Fruit fly (Drosophila melanogaster) whole organism, embryonic: ENCODE measurements around the gene eIF3h.

Source experiments
- CG10321 ChIP-seq: fragments of 200-800 bp; sonication (Bioruptor generic); IDR thresholded peaks from 2 replicates; pipeline ENCODE4 v1.3.6; 2022; ENCODE audit warnings: missing biosample characterization, missing genetic modification characterization
- CG10431 ChIP-seq: fragments of 200-800 bp; sonication (Bioruptor generic); optimal IDR thresholded peaks from 3 replicates; lab custom pipeline; 2018; ENCODE audit warnings: missing biosample characterization, mild to moderate bottlenecking, missing genetic modification characterization
- CG10959 ChIP-seq: fragments of 200-800 bp; sonication (Bioruptor generic); IDR thresholded peaks from 2 replicates; pipeline ENCODE4 v1.3.6; 2022; ENCODE audit warnings: missing biosample characterization, missing genetic modification characterization
- CG12391 ChIP-seq: fragments of 200-800 bp; sonication (Bioruptor generic); optimal IDR thresholded peaks from 3 replicates; lab custom pipeline; 2018; ENCODE audit warnings: missing biosample characterization, mild to moderate bottlenecking, missing genetic modification characterization, moderate library complexity
- CG14667 ChIP-seq: fragments of 200-800 bp; sonication (Bioruptor generic); IDR thresholded peaks from 2 replicates; pipeline ENCODE4 v1.3.6; 2022; ENCODE audit warnings: missing biosample characterization, missing genetic modification characterization
- CG15601 ChIP-seq: fragments of 200-800 bp; sonication (Bioruptor generic); optimal IDR thresholded peaks from 3 replicates; lab custom pipeline; 2019; ENCODE audit warnings: missing biosample characterization, mild to moderate bottlenecking, missing genetic modification characterization, moderate library complexity
- CG1832 ChIP-seq: fragments of 200-800 bp; sonication (Bioruptor generic); optimal IDR thresholded peaks from 2 replicates; lab custom pipeline; 2017; ENCODE audit warnings: missing biosample characterization, mild to moderate bottlenecking, missing genetic modification characterization, inconsistent platforms
- CG2712 ChIP-seq: fragments of 200-800 bp; optimal IDR thresholded peaks from 3 replicates; lab custom pipeline; 2019; ENCODE audit warnings: missing biosample characterization, mild to moderate bottlenecking, missing genetic modification characterization, moderate library complexity
- CG3065 ChIP-seq: fragments of 200-800 bp; sonication (Bioruptor generic); optimal IDR thresholded peaks from 2 replicates; lab custom pipeline; 2016; ENCODE audit warnings: missing biosample characterization, missing genetic modification characterization
- CG32772 ChIP-seq: fragments of 200-800 bp; sonication (Bioruptor generic); IDR thresholded peaks from 2 replicates; pipeline ENCODE4 v1.3.6; 2022; ENCODE audit warnings: missing biosample characterization, missing genetic modification characterization
- CG42726 ChIP-seq: fragments of 200-800 bp; sonication (Bioruptor generic); IDR thresholded peaks from 2 replicates; pipeline ENCODE4 v1.3.6; 2022; ENCODE audit warnings: missing biosample characterization, missing genetic modification characterization; ENCODE audit not compliant: partially characterized antibody
- CG5245 ChIP-seq: fragments of 200-800 bp; sonication (Bioruptor generic); optimal IDR thresholded peaks from 3 replicates; lab custom pipeline; 2016; ENCODE audit warnings: missing biosample characterization, missing genetic modification characterization
- CG5953 ChIP-seq: fragments of 200-800 bp; sonication (Bioruptor generic); IDR thresholded peaks from 2 replicates; pipeline ENCODE4 v1.3.6; 2022; ENCODE audit warnings: missing biosample characterization, missing genetic modification characterization
- CG6854 ChIP-seq: fragments of 200-800 bp; sonication (Bioruptor generic); optimal IDR thresholded peaks from 3 replicates; lab custom pipeline; 2017; ENCODE audit warnings: missing biosample characterization, mild to moderate bottlenecking, missing genetic modification characterization
- CG7745 ChIP-seq: fragments of 200-800 bp; sonication (Bioruptor generic); optimal IDR thresholded peaks from 2 replicates; lab custom pipeline; 2018; ENCODE audit warnings: missing biosample characterization, mild to moderate bottlenecking, missing genetic modification characterization, moderate library complexity
- CG9437 ChIP-seq: fragments of 200-800 bp; sonication (Bioruptor generic); optimal IDR thresholded peaks from 2 replicates; lab custom pipeline; 2018; ENCODE audit warnings: missing biosample characterization, mild to moderate bottlenecking, missing genetic modification characterization
- CG9817 ChIP-seq: fragments of 200-800 bp; sonication (Bioruptor generic); optimal IDR thresholded peaks from 2 replicates; lab custom pipeline; 2018; ENCODE audit warnings: missing biosample characterization, mild to moderate bottlenecking, missing genetic modification characterization, moderate library complexity
- CoRest ChIP-seq: fragments of 200-800 bp; sonication (Bioruptor generic); optimal IDR thresholded peaks from 3 replicates; lab custom pipeline; 2018; ENCODE audit warnings: missing biosample characterization, mild to moderate bottlenecking, missing genetic modification characterization, moderate library complexity
- Dfd ChIP-seq, 2 experiments: fragments of >200 bp; optimal IDR thresholded peaks; 2 replicates each; lab custom pipeline; 2017; ENCODE audit warnings: missing biosample characterization in 2 of 2, missing genetic modification characterization in 2 of 2
- Fer1 ChIP-seq: fragments of 200-800 bp; sonication (Bioruptor generic); optimal IDR thresholded peaks from 2 replicates; lab custom pipeline; 2017; ENCODE audit warnings: missing biosample characterization, mild to moderate bottlenecking, missing genetic modification characterization
- HHEX ChIP-seq: fragments of 200-800 bp; sonication (Bioruptor generic); optimal IDR thresholded peaks from 3 replicates; lab custom pipeline; 2017; ENCODE audit warnings: missing biosample characterization, mild to moderate bottlenecking, missing genetic modification characterization, missing genetic modification reagents
- Hr78 ChIP-seq, 2 experiments: fragments of 200-800 bp in 1 of 2; fragments of >200 bp in 1 of 2; sonication (Bioruptor generic) in 1 of 2; optimal IDR thresholded peaks; 2 replicates each; lab custom pipeline; 2017 to 2019; ENCODE audit warnings: missing biosample characterization in 2 of 2, missing genetic modification characterization in 2 of 2, mild to moderate bottlenecking in 1 of 2, moderate library complexity in 1 of 2
- Six4 ChIP-seq: fragments of 200-800 bp; sonication (Bioruptor generic); optimal IDR thresholded peaks from 2 replicates; lab custom pipeline; 2016; ENCODE audit warnings: missing biosample characterization, missing genetic modification characterization
- Spps ChIP-seq: fragments of 200-800 bp; sonication (Bioruptor generic); optimal IDR thresholded peaks from 2 replicates; lab custom pipeline; 2018; ENCODE audit warnings: missing biosample characterization, mild to moderate bottlenecking, missing genetic modification characterization
- Trl ChIP-seq, 3 experiments: fragments of >200 bp in 2 of 3; fragments of 200-800 bp in 1 of 3; sonication (Bioruptor generic) in 1 of 3; optimal IDR thresholded peaks; 2 replicates in 1 of 3; 3 replicates in 2 of 3; lab custom pipeline; 2016 to 2017; ENCODE audit warnings: missing biosample characterization in 1 of 3, missing genetic modification characterization in 1 of 3
- bab2 ChIP-seq: fragments of 200-800 bp; sonication (Bioruptor generic); optimal IDR thresholded peaks from 2 replicates; lab custom pipeline; 2016; ENCODE audit warnings: missing biosample characterization, missing genetic modification characterization
- cato ChIP-seq: fragments of 200-800 bp; sonication (Bioruptor generic); optimal IDR thresholded peaks from 2 replicates; lab custom pipeline; 2016; ENCODE audit warnings: missing biosample characterization, missing genetic modification characterization, borderline replicate concordance
- caup ChIP-seq: fragments of 200-800 bp; sonication (Bioruptor generic); optimal IDR thresholded peaks from 3 replicates; lab custom pipeline; 2017; ENCODE audit warnings: missing biosample characterization, mild to moderate bottlenecking, missing genetic modification characterization, moderate library complexity; ENCODE audit not compliant: severe bottlenecking
- crol ChIP-seq: fragments of 200-800 bp; sonication (Bioruptor generic); IDR thresholded peaks from 2 replicates; pipeline ENCODE4 v1.3.6; 2022; ENCODE audit warnings: missing biosample characterization, missing genetic modification characterization
- cwo ChIP-seq: fragments of 200-800 bp; sonication (Bioruptor generic); optimal IDR thresholded peaks from 3 replicates; lab custom pipeline; 2017; ENCODE audit warnings: missing biosample characterization, missing genetic modification characterization, mild to moderate bottlenecking, moderate library complexity, missing genetic modification reagents
- danr ChIP-seq: fragments of 200-800 bp; sonication (Bioruptor generic); IDR thresholded peaks from 2 replicates; pipeline ENCODE4 v1.3.6; 2022; ENCODE audit warnings: missing biosample characterization, missing genetic modification characterization
- dimm ChIP-seq: fragments of 200-800 bp; sonication (Bioruptor generic); IDR thresholded peaks from 2 replicates; pipeline ENCODE4 v1.3.6; 2022; ENCODE audit warnings: missing biosample characterization, missing genetic modification characterization
- eve ChIP-seq, 2 experiments: fragments of >200 bp; optimal IDR thresholded peaks; 2 replicates each; lab custom pipeline; 2017; ENCODE audit warnings: missing biosample characterization in 2 of 2, missing genetic modification characterization in 2 of 2
- hkb ChIP-seq, 2 experiments: fragments of 200-800 bp in 1 of 2; fragments of >200 bp in 1 of 2; sonication (Bioruptor generic) in 1 of 2; IDR thresholded peaks in 1 of 2; optimal IDR thresholded peaks in 1 of 2; 2 replicates each; pipeline versions ENCODE4 v1.3.6 to Lab custom; 2017 to 2022; ENCODE audit warnings: missing biosample characterization in 1 of 2, missing genetic modification characterization in 1 of 2
- lmd ChIP-seq: fragments of 200-800 bp; sonication (Bioruptor generic); IDR thresholded peaks from 2 replicates; pipeline ENCODE4 v1.3.6; 2022; ENCODE audit warnings: missing biosample characterization, missing genetic modification characterization
- luna ChIP-seq: fragments of 200-800 bp; sonication (Bioruptor generic); optimal IDR thresholded peaks from 2 replicates; lab custom pipeline; 2016; ENCODE audit warnings: missing biosample characterization, missing genetic modification characterization
- nom ChIP-seq: fragments of 200-800 bp; sonication (Bioruptor generic); optimal IDR thresholded peaks from 2 replicates; lab custom pipeline; 2017; ENCODE audit warnings: missing biosample characterization, missing genetic modification characterization, mild to moderate bottlenecking, moderate library complexity, missing genetic modification reagents
- psq ChIP-seq: fragments of 200-800 bp; sonication (Bioruptor generic); optimal IDR thresholded peaks from 2 replicates; lab custom pipeline; 2017; ENCODE audit warnings: missing biosample characterization, missing genetic modification characterization
- sc ChIP-seq, 3 experiments: fragments of >200 bp in 2 of 3; fragments of 200-800 bp in 1 of 3; sonication (Bioruptor generic) in 1 of 3; optimal IDR thresholded peaks; 2 replicates in 2 of 3; 3 replicates in 1 of 3; lab custom pipeline; 2017; ENCODE audit warnings: mild to moderate bottlenecking in 1 of 3, missing biosample characterization in 1 of 3, missing genetic modification characterization in 1 of 3, missing genetic modification reagents in 1 of 3
- sens ChIP-seq: fragments of 200-800 bp; sonication (Bioruptor generic); peaks from one replicate; lab custom pipeline; 2016; ENCODE audit warnings: missing biosample characterization, missing genetic modification characterization
- shn ChIP-seq: fragments of 200-800 bp; sonication (Bioruptor generic); optimal IDR thresholded peaks from 3 replicates; lab custom pipeline; 2016; ENCODE audit warnings: missing biosample characterization, missing genetic modification characterization
- sim ChIP-seq: fragments of 200-800 bp; sonication (Bioruptor generic); IDR thresholded peaks from 2 replicates; pipeline ENCODE4 v1.3.6; 2022; ENCODE audit warnings: missing biosample characterization, missing genetic modification characterization
- wdn ChIP-seq: fragments of 200-800 bp; sonication (Bioruptor generic); IDR thresholded peaks from 2 replicates; pipeline ENCODE4 v1.3.6; 2022; ENCODE audit warnings: missing biosample characterization, missing genetic modification characterization
- zen2 ChIP-seq: fragments of 200-800 bp; sonication (Bioruptor generic); IDR thresholded peaks from 3 replicates; pipeline ENCODE4 v1.3.6; 2022; ENCODE audit warnings: missing biosample characterization, missing genetic modification characterization; ENCODE audit not compliant: partially characterized antibody

The eIF3h gene

DNA sequence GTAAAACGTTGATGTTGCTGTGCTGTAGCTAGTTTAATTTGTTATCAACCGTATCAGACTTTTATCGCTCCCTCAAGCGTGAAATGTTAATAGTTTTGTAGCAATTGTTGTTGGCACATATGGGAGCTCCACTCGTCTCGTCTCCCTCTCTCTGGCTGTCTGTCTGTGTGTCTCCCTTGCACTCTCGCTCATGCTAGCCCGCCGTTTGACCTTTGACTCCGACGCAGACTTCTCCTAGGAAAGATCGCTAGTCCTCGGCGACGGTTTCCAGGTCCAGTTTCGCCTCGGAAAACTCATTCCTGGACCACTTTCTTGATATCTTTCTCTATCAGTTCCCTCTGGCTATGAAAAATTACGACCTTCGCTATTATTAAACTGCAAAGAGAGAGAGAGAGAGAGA lies 26.3 kb upstream of the eIF3h start:
- TF ChIP-seq dimm (GFP tag; lab: Robert Waterston, UW) (no peak), CG1832 (GFP tag; lab: Kevin White, UChicago) (peak; percentile 38), CG5953 (GFP tag; lab: Robert Waterston, UW) (no peak), Fer1 (GFP tag; lab: Kevin White, UChicago) (no peak), CG9437 (GFP tag; lab: Kevin White, UChicago) (no peak), CG12391 (no peak), wdn (GFP tag; lab: Robert Waterston, UW) (no peak), danr (GFP tag; lab: Robert Waterston, UW) (no peak), CG10321 (GFP tag; lab: Robert Waterston, UW) (0 out of 2 replicates have a peak, but pooled peaks have one; percentile 36), Six4 (GFP tag; lab: Kevin White, UChicago) (no peak), crol (GFP tag; lab: Robert Waterston, UW) (no peak), nom (GFP tag; lab: Kevin White, UChicago) (peak; percentile 5), Trl (optimal IDR thresholded peaks at IDR 0.05; lab: Kevin White, UChicago) (peak in 1 of 2 experiments; percentile 14), Trl (GFP tag; optimal IDR thresholded peaks at IDR 0.05; lab: Kevin White, UChicago) (no peak), psq (GFP tag; lab: Kevin White, UChicago) (no peak), HHEX (GFP tag; lab: Kevin White, UChicago) (no peak), CG3065 (no peak), Spps (tag; lab: Kevin White, UChicago) (no peak), Hr78 (GFP tag; optimal IDR thresholded peaks at IDR 0.05; lab: Kevin White, UChicago) (peak in 1 of 2 experiments; percentile 94), CG5245 (GFP tag; lab: Kevin White, UChicago) (no peak)

DNA sequence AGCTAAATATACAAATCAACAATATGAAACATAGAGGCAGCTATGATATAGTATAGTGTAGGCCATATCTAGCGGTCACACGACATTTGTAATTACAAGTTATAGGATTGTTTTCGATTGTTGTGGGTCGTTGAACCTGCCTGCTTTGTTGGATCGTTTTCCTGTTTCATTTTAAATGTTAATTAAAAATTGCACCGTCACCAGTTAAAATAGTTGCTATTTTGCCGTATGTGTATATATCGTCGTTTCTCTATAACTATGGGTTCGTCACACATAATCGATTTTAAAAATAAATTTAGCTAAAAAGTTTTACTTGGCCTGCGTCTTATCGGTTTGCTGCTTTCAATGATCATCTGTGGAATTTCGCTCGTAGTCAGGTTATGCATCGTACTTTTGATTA lies 19.5 kb upstream of the eIF3h start:
- TF ChIP-seq HHEX (GFP tag; lab: Kevin White, UChicago) (no peak), CoRest (no peak), luna (GFP tag; lab: Kevin White, UChicago) (no peak), sc (optimal IDR thresholded peaks at IDR 0.05; lab: Kevin White, UChicago) (no peak), sc (GFP tag; optimal IDR thresholded peaks at IDR 0.05; lab: Kevin White, UChicago) (no peak), eve (GFP tag; optimal IDR thresholded peaks at IDR 0.05; lab: Kevin White, UChicago) (peak in 1 of 2 experiments; percentile 39), zen2 (no peak), cato (no peak), sens (GFP tag; lab: Kevin White, UChicago) (peak; percentile 68), CG2712 (tag; lab: Kevin White, UChicago) (no peak), CG10431 (GFP tag; lab: Kevin White, UChicago) (no peak), CG14667 (GFP tag; lab: Robert Waterston, UW) (no peak), hkb (optimal IDR thresholded peaks at IDR 0.05; lab: Kevin White, UChicago) (no peak), hkb (GFP tag; IDR thresholded peaks at IDR 0.05; lab: Robert Waterston, UW) (no peak), sim (GFP tag; lab: Robert Waterston, UW) (no peak)

DNA sequence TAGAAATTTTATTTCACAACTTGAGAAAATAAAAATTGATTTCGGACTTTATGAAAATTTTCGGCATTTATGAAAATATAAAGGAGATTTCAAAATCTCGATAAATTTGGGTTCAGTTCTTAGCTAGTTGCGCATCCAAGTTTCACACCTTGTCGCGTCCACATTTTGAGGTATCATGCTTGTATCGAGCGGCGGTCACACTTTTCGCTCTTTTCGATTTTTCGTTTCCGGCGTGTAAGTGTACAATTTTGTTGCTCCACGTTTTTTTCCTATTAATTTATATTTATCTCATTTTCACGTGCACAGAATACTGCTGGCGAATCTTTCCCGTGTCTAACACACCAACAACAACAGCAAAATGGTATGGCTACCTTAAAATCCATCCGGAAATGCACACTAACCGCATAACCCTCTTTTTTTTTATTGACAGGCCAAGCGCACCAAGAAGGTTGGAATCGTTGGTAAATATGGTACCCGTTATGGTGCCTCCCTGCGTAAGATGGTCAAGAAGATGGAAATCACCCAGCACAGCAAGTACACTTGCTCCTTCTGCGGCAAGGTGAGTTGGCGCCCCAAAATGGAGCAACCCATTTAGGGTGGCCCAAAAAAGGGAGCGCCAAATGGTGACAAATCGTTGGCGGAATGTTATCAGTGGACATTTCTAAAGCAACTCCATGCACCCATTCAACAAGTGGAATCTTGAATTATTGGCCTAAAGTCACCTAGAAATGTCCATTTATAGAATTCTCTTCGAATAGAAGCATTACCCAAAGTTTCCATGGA lies 18.1 kb upstream of the eIF3h start, which contains the start of gene RpL37A:
Gene RpL37A, plus strand, starts transcription at position 161 of the 783 bp plus-strand sequence.
- TF ChIP-seq Dfd (GFP tag; optimal IDR thresholded peaks at IDR 0.05; lab: Kevin White, UChicago) (no peak), lmd (GFP tag; lab: Robert Waterston, UW) (no peak), Spps (tag; lab: Kevin White, UChicago) (peak; percentile 71), cwo (GFP tag; lab: Kevin White, UChicago) (peak; percentile 54), shn (GFP tag; lab: Kevin White, UChicago) (peak; percentile 47), hkb (optimal IDR thresholded peaks at IDR 0.05; lab: Kevin White, UChicago) (peak; percentile 26), hkb (GFP tag; IDR thresholded peaks at IDR 0.05; lab: Robert Waterston, UW) (peak; percentile 82), CG15601 (tag; lab: Kevin White, UChicago) (peak; percentile 86), CG10959 (GFP tag; lab: Robert Waterston, UW) (no peak), caup (GFP tag; lab: Kevin White, UChicago) (peak; percentile 95), eve (GFP tag; optimal IDR thresholded peaks at IDR 0.05; lab: Kevin White, UChicago) (peak in 1 of 2 experiments; percentile 66), CG9817 (tag; lab: Kevin White, UChicago) (peak; percentile 70), CG7745 (peak; percentile 4), bab2 (peak; percentile 23), CG32772 (GFP tag; lab: Robert Waterston, UW) (no peak; the same call in 1 of the 2 replicates), nom (GFP tag; lab: Kevin White, UChicago) (peak; percentile 86), CG6854 (peak; percentile 84), CG42726 (GFP tag; lab: Robert Waterston, UW) (peak; percentile 65)
